ENCODE assay signal across 2 fruit fly cellular contexts in the genomic region with DNA sequence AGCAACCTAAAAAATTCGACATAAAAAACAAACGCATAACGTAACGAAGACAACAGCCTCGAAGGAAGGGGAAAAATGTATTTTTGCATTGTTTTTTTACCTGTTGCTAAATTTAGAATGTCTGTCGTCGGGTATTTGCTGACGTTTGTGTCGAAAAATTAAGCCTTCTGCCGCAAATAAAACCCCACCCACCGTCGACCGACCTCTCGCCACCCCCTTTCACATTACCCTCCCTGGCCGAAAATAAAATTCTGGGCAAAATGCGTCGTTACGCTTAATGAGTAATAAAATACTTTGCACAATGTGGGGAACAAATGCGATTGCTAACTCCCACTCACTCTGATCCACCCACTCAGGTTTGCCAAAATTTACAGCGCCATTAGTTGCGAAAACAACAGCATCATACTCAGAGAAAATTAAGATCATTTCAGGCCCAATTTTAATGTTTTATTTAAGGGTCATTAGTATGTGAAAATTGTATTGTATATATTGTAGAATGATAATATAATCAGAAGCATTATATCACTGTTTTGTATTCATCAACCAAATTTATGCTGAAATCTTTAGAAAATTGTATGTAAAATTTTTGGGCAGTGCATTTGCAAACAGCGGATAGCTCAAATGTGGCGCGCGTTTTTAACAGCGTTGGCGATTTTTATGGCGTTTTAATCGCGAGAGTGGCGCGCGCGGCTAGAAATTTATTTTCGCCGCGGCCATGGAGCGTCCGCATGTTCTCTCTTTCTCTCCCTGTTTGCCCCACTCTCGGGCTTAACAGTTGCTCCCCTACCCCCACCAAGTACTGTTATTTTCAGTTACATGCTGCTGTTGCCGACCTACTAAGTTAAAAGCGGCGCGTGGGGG.
TF ChIP-seq lines count a peak whose summit lies in the region.

No protein-coding gene starts in this region.

TF ChIP-seq in whole organism, embryonic, 481 proteins besides CTCF, POLR2A, EP300 and RAD21 (continued from another document and continues in another):
- TF ChIP-seq amos (GFP tag; IDR thresholded peaks at IDR 0.05; lab: Robert Waterston, UW; ENCODE audit: partially characterized antibody) (no peak), so (GFP tag; IDR thresholded peaks at IDR 0.05; lab: Robert Waterston, UW) (0 out of 3 replicates have a peak, but pooled peaks have one; percentile 36), pita (GFP tag; optimal IDR thresholded peaks at IDR 0.05; lab: Kevin White, UChicago) (no peak), Vsx1 (GFP tag; optimal IDR thresholded peaks at IDR 0.05; lab: Kevin White, UChicago) (no peak), Hmr (GFP tag; optimal IDR thresholded peaks at IDR 0.05; lab: Kevin White, UChicago) (peak; percentile 54), CG6175 (GFP tag; IDR thresholded peaks at IDR 0.05; lab: Robert Waterston, UW) (peak; percentile 81; the same call in 2 of the 3 replicates), sob (GFP tag; IDR thresholded peaks at IDR 0.05; lab: Robert Waterston, UW) (0 out of 2 replicates have a peak, but pooled peaks have one; percentile 11), H15 (GFP tag; IDR thresholded peaks at IDR 0.05; lab: Robert Waterston, UW) (no peak), CG32767 (GFP tag; IDR thresholded peaks at IDR 0.05; lab: Robert Waterston, UW) (no peak), slbo (GFP tag; IDR thresholded peaks at IDR 0.05; lab: Robert Waterston, UW) (peak; percentile 77), ewg (GFP tag; optimal IDR thresholded peaks at IDR 0.05; lab: Kevin White, UChicago) (no peak), Atf6 (GFP tag; IDR thresholded peaks at IDR 0.05; lab: Robert Waterston, UW) (peak; percentile 77), CG11560 (tag; IDR thresholded peaks at IDR 0.05; lab: Robert Waterston, UW) (no peak), Atf3 (GFP tag; optimal IDR thresholded peaks at IDR 0.05; lab: Kevin White, UChicago) (no peak), CG1832 (GFP tag; optimal IDR thresholded peaks at IDR 0.05; lab: Kevin White, UChicago) (peak; percentile 28), CG12219 (GFP tag; optimal IDR thresholded peaks at IDR 0.05; lab: Kevin White, UChicago) (peak; percentile 46), mam (GFP tag; optimal IDR thresholded peaks at IDR 0.05; lab: Kevin White, UChicago) (no peak), CG14667 (GFP tag; IDR thresholded peaks at IDR 0.05; lab: Robert Waterston, UW) (0 out of 2 replicates have a peak, but pooled peaks have one; percentile 25), CG32532 (GFP tag; IDR thresholded peaks at IDR 0.05; lab: Robert Waterston, UW) (peak; percentile 77), Chrac-16 (GFP tag; optimal IDR thresholded peaks at IDR 0.05; lab: Kevin White, UChicago) (no peak), unc-4 (GFP tag; IDR thresholded peaks at IDR 0.05; lab: Robert Waterston, UW; ENCODE audit: partially characterized antibody) (no peak), CG4707 (GFP tag; optimal IDR thresholded peaks at IDR 0.05; lab: Kevin White, UChicago) (no peak), fu2 (GFP tag; optimal IDR thresholded peaks at IDR 0.05; lab: Kevin White, UChicago) (peak; percentile 31), tll (GFP tag; optimal IDR thresholded peaks at IDR 0.05; lab: Kevin White, UChicago) (no peak), CG4282 (GFP tag; optimal IDR thresholded peaks at IDR 0.05; lab: Kevin White, UChicago) (no peak), Sox100B (GFP tag; optimal IDR thresholded peaks at IDR 0.05; lab: Kevin White, UChicago) (no peak), CG2889 (GFP tag; IDR thresholded peaks at IDR 0.05; lab: Robert Waterston, UW) (peak; percentile 33; the same call in 1 of the 3 replicates), CG11398 (GFP tag; optimal IDR thresholded peaks at IDR 0.05; lab: Kevin White, UChicago) (no peak), CG12391 (tag; optimal IDR thresholded peaks at IDR 0.05; lab: Kevin White, UChicago) (peak; percentile 38), MESR4 (GFP tag; optimal IDR thresholded peaks at IDR 0.05; lab: Kevin White, UChicago) (no peak), CG6813 (GFP tag; optimal IDR thresholded peaks at IDR 0.05; lab: Kevin White, UChicago) (no peak), sr (GFP tag; IDR thresholded peaks at IDR 0.05; lab: Robert Waterston, UW) (peak; percentile 47; the same call in 2 of the 3 replicates), ATbp (GFP tag; optimal IDR thresholded peaks at IDR 0.05; lab: Kevin White, UChicago) (no peak), zfh2 (GFP tag; optimal IDR thresholded peaks at IDR 0.05; lab: Kevin White, UChicago) (peak; percentile 27), nmo (GFP tag; optimal IDR thresholded peaks at IDR 0.05; lab: Kevin White, UChicago) (peak; percentile 38), bbx (GFP tag; IDR thresholded peaks at IDR 0.05; lab: Robert Waterston, UW; ENCODE audit: partially characterized antibody) (no peak), Sox102F (GFP tag; optimal IDR thresholded peaks at IDR 0.05; lab: Kevin White, UChicago) (peak; percentile 51), HLH4C (GFP tag; IDR thresholded peaks at IDR 0.05; lab: Robert Waterston, UW; ENCODE audit: partially characterized antibody) (no peak), Rfx (GFP tag; IDR thresholded peaks at IDR 0.05; lab: Robert Waterston, UW) (peak; percentile 64), CG18262 (tag; optimal IDR thresholded peaks at IDR 0.05; lab: Kevin White, UChicago) (no peak), CG8388 (GFP tag; optimal IDR thresholded peaks at IDR 0.05; lab: Kevin White, UChicago) (peak; percentile 13), ken (GFP tag; IDR thresholded peaks at IDR 0.05; lab: Robert Waterston, UW) (no peak), Optix (GFP tag; IDR thresholded peaks at IDR 0.05; lab: Robert Waterston, UW) (no peak), mld (GFP tag; IDR thresholded peaks at IDR 0.05; lab: Robert Waterston, UW; ENCODE audit: partially characterized antibody) (no peak), CG10565 (GFP tag; optimal IDR thresholded peaks at IDR 0.05; lab: Kevin White, UChicago) (no peak), kni (GFP tag; optimal IDR thresholded peaks at IDR 0.05; lab: Kevin White, UChicago) (no peak), HmgZ (tag; optimal IDR thresholded peaks at IDR 0.05; lab: Kevin White, UChicago) (peak; percentile 31), TFAM (GFP tag; optimal IDR thresholded peaks at IDR 0.05; lab: Kevin White, UChicago) (no peak), CG3726 (GFP tag; IDR thresholded peaks at IDR 0.05; lab: Robert Waterston, UW) (no peak), chinmo (GFP tag; IDR thresholded peaks at IDR 0.05; lab: Robert Waterston, UW; ENCODE audit: partially characterized antibody) (peak; percentile 73; the same call in 1 of the 4 replicates), Ssrp (tag; optimal IDR thresholded peaks at IDR 0.05; lab: Kevin White, UChicago) (no peak), CHES-1-like (GFP tag; optimal IDR thresholded peaks at IDR 0.05; lab: Kevin White, UChicago) (no peak), CkIIα-i1 (GFP tag; IDR thresholded peaks at IDR 0.05; lab: Robert Waterston, UW) (no peak), CG34422 (GFP tag; IDR thresholded peaks at IDR 0.05; lab: Robert Waterston, UW) (no peak; the same call in 2 of the 3 replicates), CG9797 (GFP tag; optimal IDR thresholded peaks at IDR 0.05; lab: Kevin White, UChicago) (no peak), CG6765 (GFP tag; optimal IDR thresholded peaks at IDR 0.05; lab: Kevin White, UChicago) (no peak), CG8281 (tag; optimal IDR thresholded peaks at IDR 0.05; lab: Kevin White, UChicago) (no peak), CG11696 (GFP tag; IDR thresholded peaks at IDR 0.05; lab: Robert Waterston, UW) (no peak), CG13624 (GFP tag; optimal IDR thresholded peaks at IDR 0.05; lab: Kevin White, UChicago) (peak; percentile 70), CG9876 (GFP tag; optimal IDR thresholded peaks at IDR 0.05; lab: Kevin White, UChicago) (no peak)

TF ChIP-seq in whole organism, prepupa, 60 proteins besides CTCF, POLR2A, EP300 and RAD21 (continued from another document):
- TF ChIP-seq Eip93F (GFP tag; optimal IDR thresholded peaks at IDR 0.05; lab: Kevin White, UChicago) (no peak), CG8632 (GFP tag; optimal IDR thresholded peaks at IDR 0.05; lab: Kevin White, UChicago) (peak; percentile 23), vri (GFP tag; optimal IDR thresholded peaks at IDR 0.05; lab: Kevin White, UChicago) (peak; percentile 68), Ets96B (tag; optimal IDR thresholded peaks at IDR 0.05; lab: Kevin White, UChicago) (peak; percentile 36), CG1621 (tag; optimal IDR thresholded peaks at IDR 0.05; lab: Kevin White, UChicago) (no peak), OdsH (GFP tag; optimal IDR thresholded peaks at IDR 0.05; lab: Kevin White, UChicago) (peak; percentile 55), CG10669 (GFP tag; optimal IDR thresholded peaks at IDR 0.05; lab: Kevin White, UChicago) (peak; percentile 8), acj6 (GFP tag; optimal IDR thresholded peaks at IDR 0.05; lab: Kevin White, UChicago) (peak; percentile 50), Sox102F (GFP tag; optimal IDR thresholded peaks at IDR 0.05; lab: Kevin White, UChicago) (peak; percentile 62), Hr4 (GFP tag; optimal IDR thresholded peaks at IDR 0.05; lab: Kevin White, UChicago) (peak; percentile 73), fd85E (GFP tag; optimal IDR thresholded peaks at IDR 0.05; lab: Kevin White, UChicago) (no peak)
